Fruit fly (Drosophila melanogaster) whole organism, embryonic: Measurements from ENCODE around the gene Cep290.

ENCODE experiments used
- Antp ChIP-seq: fragments of 200-800 bp; sonication (Bioruptor generic); optimal IDR thresholded peaks from 3 replicates; lab custom pipeline; 2016; ENCODE audit warnings: missing biosample characterization, missing genetic modification characterization
- CG10147 ChIP-seq: fragments of 200-800 bp; sonication (Bioruptor generic); optimal IDR thresholded peaks from 2 replicates; lab custom pipeline; 2019; ENCODE audit warnings: missing biosample characterization, mild to moderate bottlenecking, missing genetic modification characterization, moderate library complexity
- CG10431 ChIP-seq: fragments of 200-800 bp; sonication (Bioruptor generic); optimal IDR thresholded peaks from 3 replicates; lab custom pipeline; 2018; ENCODE audit warnings: missing biosample characterization, mild to moderate bottlenecking, missing genetic modification characterization
- CG10654 ChIP-seq: fragments of 200-800 bp; sonication (Bioruptor generic); optimal IDR thresholded peaks from 2 replicates; lab custom pipeline; 2016; ENCODE audit warnings: missing biosample characterization, missing genetic modification characterization
- CG11093 ChIP-seq: fragments of 200-800 bp; sonication (Bioruptor generic); IDR thresholded peaks from 3 replicates; pipeline ENCODE4 v1.3.6; 2022; ENCODE audit warnings: missing biosample characterization, missing genetic modification characterization
- CG12104 ChIP-seq: fragments of 200-800 bp; sonication (Bioruptor generic); optimal IDR thresholded peaks from 3 replicates; lab custom pipeline; 2016; ENCODE audit warnings: missing biosample characterization, missing genetic modification characterization
- CG1233 ChIP-seq: fragments of 200-800 bp; sonication (Bioruptor generic); optimal IDR thresholded peaks from 4 replicates; lab custom pipeline; 2018; ENCODE audit warnings: missing biosample characterization, mild to moderate bottlenecking, missing genetic modification characterization
- CG13287 ChIP-seq: fragments of 200-800 bp; sonication (Bioruptor generic); IDR thresholded peaks from 2 replicates; pipeline ENCODE4 v1.3.6; 2022; ENCODE audit warnings: missing biosample characterization, missing genetic modification characterization; ENCODE audit not compliant: partially characterized antibody
- CG13424 ChIP-seq: fragments of 200-800 bp; sonication (Bioruptor generic); optimal IDR thresholded peaks from 2 replicates; lab custom pipeline; 2019; ENCODE audit warnings: missing biosample characterization, mild to moderate bottlenecking, missing genetic modification characterization, moderate library complexity
- CG15696 ChIP-seq: fragments of 200-800 bp; sonication (Bioruptor generic); optimal IDR thresholded peaks from 2 replicates; lab custom pipeline; 2019; ENCODE audit warnings: missing biosample characterization, mild to moderate bottlenecking, missing genetic modification characterization, moderate library complexity
- CG17912 ChIP-seq: fragments of 200-800 bp; sonication (Bioruptor generic); optimal IDR thresholded peaks from 2 replicates; lab custom pipeline; 2018; ENCODE audit warnings: missing biosample characterization, mild to moderate bottlenecking, missing genetic modification characterization
- CG2202 ChIP-seq: fragments of 200-800 bp; sonication (Bioruptor generic); optimal IDR thresholded peaks from 2 replicates; lab custom pipeline; 2018; ENCODE audit warnings: missing biosample characterization, mild to moderate bottlenecking, missing genetic modification characterization
- CG30020 ChIP-seq: fragments of 200-800 bp; optimal IDR thresholded peaks from 2 replicates; lab custom pipeline; 2019; ENCODE audit warnings: missing biosample characterization, mild to moderate bottlenecking, missing genetic modification characterization, moderate library complexity
- CG3838 ChIP-seq: fragments of 200-800 bp; sonication (Bioruptor generic); optimal IDR thresholded peaks from 3 replicates; lab custom pipeline; 2016; ENCODE audit warnings: missing biosample characterization, missing genetic modification characterization
- CG3995 ChIP-seq: fragments of 200-800 bp; sonication (Bioruptor generic); optimal IDR thresholded peaks from 3 replicates; lab custom pipeline; 2016; ENCODE audit warnings: missing biosample characterization, missing genetic modification characterization
- CG4404 ChIP-seq: fragments of 200-800 bp; sonication (Bioruptor generic); IDR thresholded peaks from 2 replicates; pipeline ENCODE4 v1.3.6; 2022; ENCODE audit warnings: missing biosample characterization, missing genetic modification characterization
- CG4820 ChIP-seq: fragments of 200-800 bp; sonication (Bioruptor generic); optimal IDR thresholded peaks from 3 replicates; lab custom pipeline; 2016; ENCODE audit warnings: missing biosample characterization, missing genetic modification characterization
- CG7928 ChIP-seq: fragments of 200-800 bp; sonication (Bioruptor generic); optimal IDR thresholded peaks from 2 replicates; lab custom pipeline; 2017; ENCODE audit warnings: missing biosample characterization, mild to moderate bottlenecking, missing genetic modification characterization
- CG7963 ChIP-seq: fragments of 200-800 bp; sonication (Bioruptor generic); IDR thresholded peaks from 3 replicates; pipeline ENCODE4 v1.3.6; 2022; ENCODE audit warnings: missing biosample characterization, missing genetic modification characterization; ENCODE audit not compliant: partially characterized antibody
- CG9932 ChIP-seq: fragments of 200-800 bp; sonication (Bioruptor generic); IDR thresholded peaks from 2 replicates; pipeline ENCODE4 v1.3.6; 2022; ENCODE audit warnings: missing biosample characterization, missing genetic modification characterization
- CTCF ChIP-seq: fragments of 200-800 bp; sonication (Bioruptor generic); optimal IDR thresholded peaks from 2 replicates; lab custom pipeline; 2017; ENCODE audit warnings: missing biosample characterization, mild to moderate bottlenecking, missing genetic modification characterization, moderate library complexity
- Deaf1 ChIP-seq: fragments of 200-800 bp; optimal IDR thresholded peaks from 3 replicates; lab custom pipeline; 2019; ENCODE audit warnings: missing biosample characterization, mild to moderate bottlenecking, missing genetic modification characterization, moderate library complexity
- Doc3 ChIP-seq: fragments of 200-800 bp; sonication (Bioruptor generic); IDR thresholded peaks from 3 replicates; pipeline ENCODE4 v1.3.6; 2022; ENCODE audit warnings: missing biosample characterization, missing genetic modification characterization; ENCODE audit not compliant: partially characterized antibody
- Dp ChIP-seq: fragments of 200-800 bp; sonication (Bioruptor generic); optimal IDR thresholded peaks from 2 replicates; lab custom pipeline; 2018; ENCODE audit warnings: missing biosample characterization, mild to moderate bottlenecking, missing genetic modification characterization, moderate library complexity
- HmgZ ChIP-seq: fragments of 200-800 bp; sonication (Bioruptor generic); optimal IDR thresholded peaks from 2 replicates; lab custom pipeline; 2018; ENCODE audit warnings: missing biosample characterization, mild to moderate bottlenecking, missing genetic modification characterization
- Hr3 ChIP-seq: fragments of 200-800 bp; sonication (Bioruptor generic); optimal IDR thresholded peaks from 3 replicates; lab custom pipeline; 2016; ENCODE audit warnings: missing biosample characterization, missing genetic modification characterization
- MTF-1 ChIP-seq: fragments of 200-800 bp; sonication (Bioruptor generic); optimal IDR thresholded peaks from 2 replicates; lab custom pipeline; 2018; ENCODE audit warnings: missing biosample characterization, mild to moderate bottlenecking, missing genetic modification characterization, borderline replicate concordance
- Sox100B ChIP-seq: fragments of 200-800 bp; sonication (Bioruptor generic); optimal IDR thresholded peaks from 3 replicates; lab custom pipeline; 2018; ENCODE audit warnings: missing biosample characterization, mild to moderate bottlenecking, missing genetic modification characterization
- Spps ChIP-seq: fragments of 200-800 bp; sonication (Bioruptor generic); optimal IDR thresholded peaks from 2 replicates; lab custom pipeline; 2018; ENCODE audit warnings: missing biosample characterization, mild to moderate bottlenecking, missing genetic modification characterization
- Sry-δ ChIP-seq: fragments of 200-800 bp; sonication (Bioruptor generic); optimal IDR thresholded peaks from 2 replicates; lab custom pipeline; 2016; ENCODE audit warnings: missing biosample characterization, missing genetic modification characterization
- Taf1 ChIP-seq: fragments of 200-800 bp; sonication (Bioruptor generic); IDR thresholded peaks from 2 replicates; pipeline ENCODE4 v1.3.6; 2022; ENCODE audit warnings: missing biosample characterization, missing genetic modification characterization
- YL-1 ChIP-seq: fragments of 200-800 bp; sonication (Bioruptor generic); optimal IDR thresholded peaks from 3 replicates; lab custom pipeline; 2017; ENCODE audit warnings: missing biosample characterization, mild to moderate bottlenecking, missing genetic modification characterization
- ap ChIP-seq: fragments of 200-800 bp; sonication (Bioruptor generic); IDR thresholded peaks from 2 replicates; pipeline ENCODE4 v1.3.6; 2022; ENCODE audit warnings: missing biosample characterization, missing genetic modification characterization
- ase ChIP-seq: fragments of 200-800 bp; sonication (Bioruptor generic); IDR thresholded peaks from 3 replicates; pipeline ENCODE4 v1.3.6; 2022; ENCODE audit warnings: missing biosample characterization, missing genetic modification characterization
- ash1 ChIP-seq: fragments of 200-800 bp; sonication (Bioruptor generic); optimal IDR thresholded peaks from 2 replicates; lab custom pipeline; 2018; ENCODE audit warnings: missing biosample characterization, mild to moderate bottlenecking, missing genetic modification characterization
- bowl ChIP-seq: fragments of 200-800 bp; sonication (Bioruptor generic); IDR thresholded peaks from 2 replicates; pipeline ENCODE4 v1.3.6; 2022; ENCODE audit warnings: missing biosample characterization, missing genetic modification characterization
- fru ChIP-seq: fragments of >200 bp; optimal IDR thresholded peaks from 2 replicates; lab custom pipeline; 2017
- fu2 ChIP-seq: fragments of 200-800 bp; sonication (Bioruptor generic); optimal IDR thresholded peaks from 2 replicates; lab custom pipeline; 2016; ENCODE audit warnings: missing biosample characterization, missing genetic modification characterization
- gro ChIP-seq: fragments of 200-800 bp; sonication (Bioruptor generic); optimal IDR thresholded peaks from 2 replicates; lab custom pipeline; 2016; ENCODE audit warnings: missing biosample characterization, missing genetic modification characterization
- inv ChIP-seq: fragments of 200-800 bp; sonication (Bioruptor generic); IDR thresholded peaks from 2 replicates; pipeline ENCODE4 v1.3.6; 2022; ENCODE audit warnings: missing biosample characterization, missing genetic modification characterization; ENCODE audit not compliant: partially characterized antibody
- ken ChIP-seq: fragments of 200-800 bp; sonication (Bioruptor generic); IDR thresholded peaks from 3 replicates; pipeline ENCODE4 v1.3.6; 2022; ENCODE audit warnings: missing biosample characterization, missing genetic modification characterization
- lab ChIP-seq: fragments of 200-800 bp; sonication (Bioruptor generic); optimal IDR thresholded peaks from 3 replicates; lab custom pipeline; 2017; ENCODE audit warnings: missing biosample characterization, missing genetic modification characterization, mild to moderate bottlenecking, moderate library complexity, missing genetic modification reagents
- maf-S ChIP-seq: fragments of 200-800 bp; sonication (Bioruptor generic); optimal IDR thresholded peaks from 2 replicates; lab custom pipeline; 2016; ENCODE audit warnings: missing biosample characterization, missing genetic modification characterization
- otp ChIP-seq: fragments of 200-800 bp; sonication (Bioruptor generic); IDR thresholded peaks from 3 replicates; pipeline ENCODE4, ENCODE4 v1.3.6; 2022; ENCODE audit warnings: missing biosample characterization, missing genetic modification characterization
- psq ChIP-seq: fragments of 200-800 bp; sonication (Bioruptor generic); optimal IDR thresholded peaks from 2 replicates; lab custom pipeline; 2017; ENCODE audit warnings: missing biosample characterization, missing genetic modification characterization
- sd ChIP-seq: fragments of 200-800 bp; sonication (Bioruptor generic); optimal IDR thresholded peaks from 3 replicates; lab custom pipeline; 2018; ENCODE audit warnings: missing biosample characterization, mild to moderate bottlenecking, missing genetic modification characterization, moderate library complexity
- sima ChIP-seq: fragments of 200-800 bp; sonication (Bioruptor generic); optimal IDR thresholded peaks from 2 replicates; lab custom pipeline; 2016; ENCODE audit warnings: missing biosample characterization, missing genetic modification characterization
- slbo ChIP-seq: fragments of 200-800 bp; sonication (Bioruptor generic); IDR thresholded peaks from 2 replicates; pipeline ENCODE4 v1.3.6; 2022; ENCODE audit warnings: missing biosample characterization, missing genetic modification characterization
- sna ChIP-seq: fragments of 200-800 bp; sonication (Bioruptor generic); IDR thresholded peaks from 2 replicates; pipeline ENCODE4 v1.3.6; 2022; ENCODE audit warnings: missing biosample characterization, missing genetic modification characterization; ENCODE audit not compliant: partially characterized antibody
- so ChIP-seq: fragments of 200-800 bp; sonication (Bioruptor generic); IDR thresholded peaks from 3 replicates; pipeline ENCODE4 v1.3.6; 2022; ENCODE audit warnings: missing biosample characterization, missing genetic modification characterization
- stc ChIP-seq: fragments of 200-800 bp; sonication (Bioruptor generic); IDR thresholded peaks from 2 replicates; pipeline ENCODE4 v1.3.6; 2022; ENCODE audit warnings: missing biosample characterization, missing genetic modification characterization
- tio ChIP-seq: fragments of 200-800 bp; sonication (Bioruptor generic); optimal IDR thresholded peaks from 2 replicates; lab custom pipeline; 2017; ENCODE audit warnings: missing biosample characterization, missing genetic modification characterization, inconsistent platforms

Gene Cep290

dm6 chr3L:804557-805260 is 39.0 kb upstream of the Cep290 start (continued):
- no peak for TF ChIP-seq bowl (GFP tag; lab: Robert Waterston, UW)
- no peak for TF ChIP-seq CG7928 (GFP tag; lab: Kevin White, UChicago)
- no peak for TF ChIP-seq otp (GFP tag; lab: Robert Waterston, UW)
- no peak for TF ChIP-seq ken
- TF ChIP-seq HmgZ = no peak
- no peak for TF ChIP-seq Sox100B (GFP tag; lab: Kevin White, UChicago)
- TF ChIP-seq ap (GFP tag; lab: Robert Waterston, UW) = no peak
- no peak for TF ChIP-seq CG15696
- no peak for TF ChIP-seq CG3838 (GFP tag; lab: Kevin White, UChicago)
- no peak for TF ChIP-seq sd (tag; lab: Kevin White, UChicago)
- no peak for TF ChIP-seq tio (GFP tag; lab: Kevin White, UChicago)
- no peak for TF ChIP-seq CG17912
- no peak for TF ChIP-seq CTCF (GFP tag; lab: Kevin White, UChicago)
- TF ChIP-seq inv (GFP tag; lab: Robert Waterston, UW) = no peak
- no peak for TF ChIP-seq so (GFP tag; lab: Robert Waterston, UW)
- TF ChIP-seq stc (GFP tag; lab: Robert Waterston, UW) = no peak
- TF ChIP-seq sna (GFP tag; lab: Robert Waterston, UW) = no peak
- no peak for TF ChIP-seq CG9932
- no peak for TF ChIP-seq ash1 (GFP tag; lab: Kevin White, UChicago)
- TF ChIP-seq psq (GFP tag; lab: Kevin White, UChicago) = no peak
- TF ChIP-seq CG4404 = no peak
- no peak for TF ChIP-seq CG12104 (GFP tag; lab: Kevin White, UChicago)
- no peak for TF ChIP-seq Antp
- no peak for TF ChIP-seq ase (GFP tag; lab: Robert Waterston, UW)
- no peak for TF ChIP-seq Taf1 (GFP tag; lab: Robert Waterston, UW)
- no peak for TF ChIP-seq CG10654
- no peak for TF ChIP-seq CG10147 (GFP tag; lab: Kevin White, UChicago)
- TF ChIP-seq gro (GFP tag; lab: Kevin White, UChicago) = no peak
- peak; percentile 29 for TF ChIP-seq lab (GFP tag; lab: Kevin White, UChicago)
- TF ChIP-seq CG4820 (GFP tag; lab: Kevin White, UChicago) = no peak
- no peak for TF ChIP-seq slbo (GFP tag; lab: Robert Waterston, UW)
- no peak for TF ChIP-seq CG10431 (GFP tag; lab: Kevin White, UChicago)
- no peak for TF ChIP-seq Doc3 (GFP tag; lab: Robert Waterston, UW)
- peak; percentile 24 for TF ChIP-seq CG13424 (tag; lab: Kevin White, UChicago)
- TF ChIP-seq CG13287 = no peak
- no peak for TF ChIP-seq Spps (tag; lab: Kevin White, UChicago)
- TF ChIP-seq CG2202 (tag; lab: Kevin White, UChicago) = no peak
- TF ChIP-seq sima (GFP tag; lab: Kevin White, UChicago) = no peak
- no peak for TF ChIP-seq fu2 (GFP tag; lab: Kevin White, UChicago)
- TF ChIP-seq YL-1 (GFP tag; lab: Kevin White, UChicago) = no peak
- TF ChIP-seq CG11093 (GFP tag; lab: Robert Waterston, UW) = no peak
- TF ChIP-seq MTF-1 (GFP tag; lab: Kevin White, UChicago) = no peak
- no peak for TF ChIP-seq Dp (GFP tag; lab: Kevin White, UChicago)
- TF ChIP-seq Hr3 (GFP tag; lab: Kevin White, UChicago) = no peak
- TF ChIP-seq Deaf1 = peak; percentile 0
- peak; percentile 10 for TF ChIP-seq CG1233 (GFP tag; lab: Kevin White, UChicago)
- TF ChIP-seq maf-S (GFP tag; lab: Kevin White, UChicago) = no peak
- no peak for TF ChIP-seq CG3995
- TF ChIP-seq Sry-δ (GFP tag; lab: Kevin White, UChicago) = no peak
- TF ChIP-seq CG7963 (GFP tag; lab: Robert Waterston, UW) = no peak
- TF ChIP-seq fru (lab: Kevin White, UChicago) = no peak
- TF ChIP-seq CG30020 (tag; lab: Kevin White, UChicago) = no peak
